Worm (Caenorhabditis elegans) whole organism, midembryonic: Measurements from ENCODE around the gene syf-2.

Experiments used
- T22C8.4 ChIP-seq: fragments of 200-800 bp; sonication (Bioruptor generic); IDR thresholded peaks from 2 replicates; pipeline ENCODE4 v1.3.6; 2022; ENCODE audit warnings: missing genetic modification characterization, missing compliant biosample characterization
- cog-1 ChIP-seq: sonication (generic microtip); optimal IDR thresholded peaks from 2 replicates; lab custom pipeline; 2016; ENCODE audit warnings: missing genetic modification characterization, missing compliant biosample characterization
- flt-1 ChIP-seq: fragments of 200-800 bp; sonication (Bioruptor generic); IDR thresholded peaks from 2 replicates; pipeline ENCODE4 v1.3.6; 2022; ENCODE audit warnings: missing genetic modification characterization, missing compliant biosample characterization
- tab-1 ChIP-seq: fragments of 200-800 bp; sonication (Bioruptor generic); IDR thresholded peaks from 2 replicates; pipeline ENCODE4 v1.3.6; 2022; ENCODE audit warnings: missing genetic modification characterization, missing compliant biosample characterization
- ztf-23 ChIP-seq: fragments of 200-800 bp; sonication (Bioruptor generic); IDR thresholded peaks from 2 replicates; pipeline ENCODE4 v1.3.6; 2022; ENCODE audit warnings: missing genetic modification reagents, missing genetic modification characterization, missing compliant biosample characterization
- ztf-29 ChIP-seq: fragments of 200-800 bp; sonication (Bioruptor generic); IDR thresholded peaks from 2 replicates; pipeline ENCODE4 v1.3.6; 2022; ENCODE audit warnings: missing genetic modification reagents, missing genetic modification characterization, missing compliant biosample characterization

DNA sequence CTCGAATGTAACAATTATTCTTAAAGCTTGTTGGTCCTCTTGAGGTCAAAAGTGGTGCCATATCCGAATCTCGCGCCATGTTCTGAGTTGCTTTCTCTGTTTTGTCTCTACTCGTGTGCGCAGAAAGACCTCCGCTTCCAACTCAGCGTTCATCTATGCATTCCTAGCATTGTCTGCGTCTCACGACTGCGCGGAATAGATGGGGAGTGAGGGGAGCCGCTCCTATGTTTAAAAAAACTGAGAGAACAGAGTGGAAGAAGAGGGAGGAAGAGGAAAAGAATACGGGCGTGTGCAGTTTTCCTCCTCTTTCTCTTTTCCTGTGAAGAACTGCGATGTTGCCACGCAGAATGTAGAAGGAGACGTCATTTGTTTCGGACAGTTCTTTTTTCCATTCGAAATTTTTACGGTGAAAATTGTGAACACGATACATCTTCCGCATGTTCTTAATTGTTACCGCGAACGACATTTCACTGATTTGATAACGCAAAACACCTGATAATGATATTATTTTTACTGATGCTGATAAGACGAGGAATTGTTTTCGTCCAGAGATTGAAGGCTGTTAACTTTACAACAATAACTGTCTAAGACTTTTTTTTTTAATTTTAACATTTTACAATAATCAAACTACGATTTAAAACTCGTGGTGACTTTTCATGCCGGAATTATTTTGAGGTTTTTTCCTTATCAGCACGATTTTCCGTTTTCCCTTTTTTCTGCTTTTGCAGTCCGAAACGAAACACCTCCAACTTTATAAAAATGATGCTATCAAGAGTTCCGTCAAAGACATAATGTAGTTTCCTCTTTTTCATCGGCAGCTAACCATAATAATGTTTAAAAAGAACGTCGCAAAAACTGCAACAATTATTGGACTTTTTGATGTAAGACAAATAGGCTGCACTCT lies 5.0 kb upstream of the syf-2 start:
- TF ChIP-seq cog-1 (no peak), flt-1 (GFP tag; lab: Robert Waterston, UW) (no peak), ztf-23 (GFP tag; lab: Robert Waterston, UW) (no peak), T22C8.4 (GFP tag; lab: Robert Waterston, UW) (no peak), ztf-29 (GFP tag; lab: Robert Waterston, UW) (no peak), tab-1 (GFP tag; lab: Robert Waterston, UW) (no peak)
